Fruit fly (Drosophila melanogaster) whole organism, adult: ENCODE results near the gene HP1b.

Experiments
- CG7101 ChIP-seq: fragments of 200-800 bp; sonication (Bioruptor generic); optimal IDR thresholded peaks from 2 replicates; lab custom pipeline; 2018; ENCODE audit warnings: missing biosample characterization, mild to moderate bottlenecking, missing genetic modification characterization, moderate library complexity
- Hr96 ChIP-seq: fragments of 200-800 bp; sonication (Bioruptor generic); optimal IDR thresholded peaks from 2 replicates; lab custom pipeline; 2016; ENCODE audit warnings: missing biosample characterization, missing genetic modification characterization
- bab1 ChIP-seq: fragments of 200-800 bp; sonication (Bioruptor generic); optimal IDR thresholded peaks from 3 replicates; lab custom pipeline; 2019; ENCODE audit warnings: missing biosample characterization, mild to moderate bottlenecking, missing genetic modification characterization, moderate library complexity
- cnc ChIP-seq, 2 experiments: fragments of >200 bp; optimal IDR thresholded peaks; 2 replicates each; lab custom pipeline; 2017
- tj ChIP-seq: fragments of 200-800 bp; sonication (Bioruptor generic); optimal IDR thresholded peaks from 3 replicates; lab custom pipeline; 2017; ENCODE audit warnings: missing biosample characterization, mild to moderate bottlenecking, missing genetic modification characterization, moderate library complexity

DNA sequence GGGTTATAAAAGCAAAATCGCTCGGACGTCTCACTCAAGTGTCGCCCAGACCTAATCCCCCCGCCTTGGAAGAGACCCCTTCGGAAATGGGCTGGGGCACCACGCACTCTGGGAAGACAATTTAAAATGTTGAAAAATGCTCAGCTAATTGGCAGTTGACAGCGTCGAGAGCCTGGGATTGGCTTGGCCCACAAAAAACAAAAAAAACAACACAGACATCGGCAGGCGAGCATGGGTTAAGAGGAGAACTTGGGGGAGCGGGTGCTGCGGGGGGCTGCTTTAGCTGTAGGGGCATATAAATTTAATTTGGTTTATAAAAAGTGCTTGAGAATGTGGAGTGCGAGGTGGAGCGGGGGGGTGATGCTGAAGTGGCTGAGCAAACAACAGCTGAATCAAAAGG is 41.6 kb downstream of the HP1b start:
- TF ChIP-seq cnc (optimal IDR thresholded peaks at IDR 0.05; lab: Kevin White, UChicago) (no peak), CG7101 (no peak), tj (GFP tag; lab: Kevin White, UChicago) (no peak), bab1 (no peak), Hr96 (GFP tag; lab: Kevin White, UChicago) (no peak)
